Fruit fly (Drosophila melanogaster): ENCODE data around the gene mRpL2.

The mRpL2 gene

DNA sequence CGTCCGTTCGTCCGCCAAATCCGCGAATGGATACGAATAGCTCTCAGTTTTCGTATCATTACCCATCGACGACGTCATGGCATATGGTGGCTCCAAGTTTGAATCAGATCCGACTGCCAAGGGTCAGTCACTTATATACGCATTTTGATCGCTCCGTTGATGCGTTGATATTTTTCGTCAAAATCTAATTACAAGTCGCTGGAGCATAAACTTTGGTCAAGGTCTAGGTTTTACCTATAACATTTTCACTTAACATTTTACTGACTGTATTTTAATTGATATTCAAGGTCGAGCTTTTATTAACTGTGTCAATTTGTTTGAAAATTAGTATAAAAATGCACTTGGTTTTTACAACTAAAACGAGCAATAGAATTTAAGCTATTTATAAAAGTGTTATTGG, 19.0 kb upstream of the mRpL2 start, which contains the start of gene Elo68beta:
Gene Elo68beta (minus strand): TSS at position 101 of the 400 bp plus-strand sequence.
- TF ChIP-seq CG8478 (optimal IDR thresholded peaks at IDR 0.05) (no peak), CTCF (optimal IDR thresholded peaks at IDR 0.05) (no peak)

DNA sequence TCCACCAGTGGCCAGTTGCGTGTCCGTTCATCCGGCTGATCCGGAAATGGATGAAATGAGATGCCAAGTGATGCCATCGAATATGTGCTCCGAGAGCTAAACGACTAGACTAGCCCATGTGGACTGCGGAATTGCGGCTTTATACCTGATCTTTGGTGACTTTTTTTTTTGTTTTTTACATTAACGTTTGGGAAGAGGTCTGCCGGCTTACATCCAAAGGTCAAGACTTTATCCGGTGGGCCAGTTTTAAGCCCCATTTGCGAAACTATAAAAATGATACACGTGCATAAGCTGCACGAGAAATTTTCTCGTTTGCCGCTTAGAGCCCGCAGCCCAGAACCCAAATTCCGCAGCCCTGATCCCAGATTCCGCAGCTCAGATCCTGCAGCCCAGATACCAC, 17.7 kb upstream of the mRpL2 start, which contains the start of gene Elo68alpha:
Gene Elo68alpha (minus strand): TSS at position 101 of the 400 bp plus-strand sequence.
- TF ChIP-seq CTCF (optimal IDR thresholded peaks at IDR 0.05) = no peak
- TF ChIP-seq CG8478 (optimal IDR thresholded peaks at IDR 0.05) = no peak

DNA sequence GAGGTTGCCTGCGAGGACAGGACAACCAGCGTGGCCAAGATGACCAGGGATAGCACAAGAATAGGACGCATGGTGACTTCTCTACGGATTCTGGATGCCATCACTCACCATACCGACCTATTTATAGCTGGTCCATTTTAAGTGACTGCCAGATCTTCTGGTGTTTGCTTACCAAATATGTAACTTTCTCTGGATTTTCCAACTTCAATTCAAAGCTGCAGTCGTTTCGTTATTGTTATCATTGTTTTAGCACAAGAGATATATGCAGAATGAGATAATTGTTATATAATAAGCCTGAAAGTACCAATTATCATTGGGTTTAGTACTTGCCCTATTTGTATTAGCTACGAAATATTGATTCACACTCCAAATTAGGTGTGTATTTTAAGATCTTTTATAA, 16.9 kb upstream of the mRpL2 start, which contains the start of gene CG32071:
Gene CG32071 (minus strand): TSS at position 101 of the 400 bp plus-strand sequence.
- TF ChIP-seq CG8478 (optimal IDR thresholded peaks at IDR 0.05) (no peak), CTCF (optimal IDR thresholded peaks at IDR 0.05) (no peak)

DNA sequence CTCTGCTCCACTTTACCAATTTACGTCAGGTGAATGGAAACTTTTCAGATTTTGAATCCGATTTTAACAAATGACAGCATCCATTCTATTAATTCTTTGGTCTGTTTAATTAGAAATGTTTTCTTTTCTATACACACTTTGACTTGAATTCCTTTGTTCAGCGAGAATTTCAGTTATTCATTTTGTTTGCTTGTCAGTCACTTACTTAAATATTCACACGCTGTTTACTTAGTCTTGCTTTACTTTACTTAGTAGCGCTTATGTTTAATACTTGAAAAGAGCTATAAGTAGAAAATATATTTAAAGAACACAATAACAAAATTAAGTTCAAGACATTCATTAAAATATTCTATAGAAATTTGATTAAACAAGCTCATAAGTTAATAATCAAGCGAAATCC, 13.2 kb upstream of the mRpL2 start, which contains the start of gene CG32073:
Gene CG32073 (minus strand): TSS at position 151 of the 400 bp plus-strand sequence.
- TF ChIP-seq CG8478 (optimal IDR thresholded peaks at IDR 0.05) = no peak
- no peak for TF ChIP-seq CTCF (optimal IDR thresholded peaks at IDR 0.05)

DNA sequence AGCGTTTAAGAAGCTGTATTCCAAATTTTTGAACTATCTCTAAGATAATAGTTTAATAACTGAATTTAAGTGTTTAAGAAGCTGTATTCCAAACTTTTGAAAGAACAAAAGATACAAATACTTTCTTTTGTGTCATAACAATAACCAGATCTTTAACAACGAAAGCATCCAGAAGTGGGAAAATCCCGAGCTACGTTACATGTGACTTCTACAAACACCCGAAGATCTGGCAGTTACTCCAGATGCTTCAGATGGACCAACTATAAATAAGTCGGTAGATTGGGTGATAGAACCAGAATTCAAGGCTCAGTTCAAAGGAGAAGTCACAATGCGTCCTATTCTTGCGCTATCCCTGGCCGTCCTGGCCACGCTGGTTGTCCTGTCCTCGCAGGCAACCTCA, 12.7 kb upstream of the mRpL2 start, which contains the start of gene CG12522:
Gene CG12522 (plus strand): TSS at position 301 of the 400 bp plus-strand sequence.
- TF ChIP-seq CTCF (optimal IDR thresholded peaks at IDR 0.05) = no peak
- TF ChIP-seq CG8478 (optimal IDR thresholded peaks at IDR 0.05) = no peak

DNA sequence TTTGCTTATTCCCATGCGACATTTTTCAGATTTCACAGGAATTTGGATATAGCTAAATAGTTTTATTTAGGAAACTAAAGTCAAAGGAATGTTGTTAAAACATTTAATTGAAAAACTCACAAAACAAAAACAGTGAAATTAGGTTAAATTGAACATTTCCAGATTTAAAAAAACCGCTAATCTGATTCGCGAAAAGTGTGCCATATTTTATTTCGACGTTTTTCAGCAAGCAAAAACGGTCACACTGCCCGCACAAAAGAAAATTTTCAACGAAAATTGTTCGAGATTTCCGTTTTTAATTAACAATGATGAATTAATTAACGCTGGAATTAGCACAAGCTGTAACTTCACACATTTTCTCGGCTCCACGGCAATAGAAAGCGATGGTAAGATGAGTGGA, 11.2 kb upstream of the mRpL2 start, which contains the start of the genes CG34012 and emei:
Gene CG34012 (minus strand): TSS at position 52 of the 400 bp plus-strand sequence.
Gene emei (plus strand): TSS at position 237 of the 400 bp plus-strand sequence.
- no peak for TF ChIP-seq CTCF (optimal IDR thresholded peaks at IDR 0.05)
- TF ChIP-seq CG8478 (optimal IDR thresholded peaks at IDR 0.05) = no peak

DNA sequence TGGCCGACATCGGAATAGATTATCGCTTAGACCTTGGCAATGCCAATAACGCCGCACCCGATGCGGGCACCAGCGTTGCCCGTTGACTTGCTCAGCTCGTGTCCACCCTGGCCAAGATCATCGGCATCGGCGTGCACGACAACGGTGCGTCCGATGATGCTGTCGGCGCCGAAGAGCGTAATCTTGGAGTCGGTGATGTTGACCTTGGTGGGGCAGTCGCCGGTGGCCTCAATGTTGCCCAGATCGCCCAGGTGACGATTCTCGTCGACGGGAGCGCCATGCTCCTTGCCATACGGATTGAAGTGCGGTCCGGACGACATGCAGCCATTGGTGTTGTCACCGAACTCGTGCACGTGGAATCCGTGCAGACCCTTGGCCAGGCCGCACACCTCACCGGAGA, 8.2 kb upstream of the mRpL2 start:
- no peak for TF ChIP-seq CG8478 (optimal IDR thresholded peaks at IDR 0.05)
- no peak for TF ChIP-seq CTCF (optimal IDR thresholded peaks at IDR 0.05)

DNA sequence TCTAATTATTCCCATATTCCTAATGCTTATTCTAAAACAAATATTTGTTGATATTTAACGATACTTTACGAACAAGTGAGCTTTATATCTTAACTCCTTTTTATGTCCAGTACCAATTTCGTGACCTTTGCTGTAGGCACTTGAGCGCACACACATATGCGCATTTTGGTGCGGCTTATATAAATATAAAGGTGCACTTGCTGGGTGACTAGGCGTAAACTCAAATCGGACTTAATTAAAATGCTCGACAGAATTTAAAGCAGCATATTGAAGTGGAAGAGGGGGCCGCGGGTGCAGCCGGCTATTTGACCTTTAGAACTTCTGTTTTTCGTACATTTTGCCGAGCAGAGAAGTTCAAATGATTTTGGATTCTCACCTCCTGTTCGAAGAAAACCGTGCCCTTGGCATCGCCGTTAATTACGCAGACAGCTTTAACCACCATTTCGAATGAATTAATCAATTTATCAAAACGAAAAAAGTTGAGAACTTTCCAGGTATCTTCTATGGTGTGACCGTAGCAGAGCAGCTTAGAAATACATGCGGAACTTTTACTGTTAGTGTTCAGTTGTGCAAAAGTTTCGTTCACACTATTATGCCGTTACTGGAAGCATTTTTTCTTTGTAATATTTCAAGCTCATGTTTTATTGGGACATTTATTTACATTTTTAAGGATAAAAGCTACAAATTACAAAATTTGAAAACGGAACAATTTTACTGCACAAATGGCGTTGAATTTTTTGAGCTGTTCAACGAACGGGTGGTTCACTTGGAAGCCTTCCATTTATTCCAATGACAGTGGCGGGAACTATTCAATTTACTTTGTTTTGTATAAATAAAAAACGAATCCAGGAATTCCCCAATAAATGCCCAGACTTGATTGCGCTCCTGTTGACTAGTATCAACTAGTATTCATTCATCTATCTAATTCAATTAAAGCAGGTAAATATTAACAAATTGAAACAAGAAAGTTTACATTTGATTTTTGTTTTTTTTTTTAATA, 7.1 kb upstream of the mRpL2 start, which contains the start of gene Sod1:
Gene Sod1 (minus strand): TSS at position 543 of the 1,000 bp plus-strand sequence.
- no peak for TF ChIP-seq CTCF (optimal IDR thresholded peaks at IDR 0.05)
- no peak for TF ChIP-seq CG8478 (optimal IDR thresholded peaks at IDR 0.05)

DNA sequence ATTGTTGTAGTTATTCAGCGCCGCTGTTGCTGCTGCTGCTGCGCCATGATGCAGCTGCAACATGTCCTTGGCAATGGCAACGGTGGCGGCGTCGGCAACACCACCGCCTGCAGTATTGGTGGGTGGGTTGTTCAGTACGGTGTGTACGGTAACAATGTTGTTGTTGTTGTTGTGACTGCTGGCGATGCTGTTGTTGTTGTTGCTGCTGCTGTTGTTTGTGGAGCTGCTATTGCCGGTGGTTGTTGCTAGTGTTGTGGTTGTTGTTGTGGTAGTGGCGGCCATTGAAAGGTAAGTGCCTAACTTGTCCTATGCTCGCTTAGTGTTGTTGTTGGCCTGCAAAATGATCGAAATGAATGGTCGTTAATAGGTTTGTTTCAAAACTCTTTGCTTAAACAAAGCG, 2.9 kb upstream of the mRpL2 start:
- TF ChIP-seq CTCF (optimal IDR thresholded peaks at IDR 0.05) = no peak
- no peak for TF ChIP-seq CG8478 (optimal IDR thresholded peaks at IDR 0.05)

DNA sequence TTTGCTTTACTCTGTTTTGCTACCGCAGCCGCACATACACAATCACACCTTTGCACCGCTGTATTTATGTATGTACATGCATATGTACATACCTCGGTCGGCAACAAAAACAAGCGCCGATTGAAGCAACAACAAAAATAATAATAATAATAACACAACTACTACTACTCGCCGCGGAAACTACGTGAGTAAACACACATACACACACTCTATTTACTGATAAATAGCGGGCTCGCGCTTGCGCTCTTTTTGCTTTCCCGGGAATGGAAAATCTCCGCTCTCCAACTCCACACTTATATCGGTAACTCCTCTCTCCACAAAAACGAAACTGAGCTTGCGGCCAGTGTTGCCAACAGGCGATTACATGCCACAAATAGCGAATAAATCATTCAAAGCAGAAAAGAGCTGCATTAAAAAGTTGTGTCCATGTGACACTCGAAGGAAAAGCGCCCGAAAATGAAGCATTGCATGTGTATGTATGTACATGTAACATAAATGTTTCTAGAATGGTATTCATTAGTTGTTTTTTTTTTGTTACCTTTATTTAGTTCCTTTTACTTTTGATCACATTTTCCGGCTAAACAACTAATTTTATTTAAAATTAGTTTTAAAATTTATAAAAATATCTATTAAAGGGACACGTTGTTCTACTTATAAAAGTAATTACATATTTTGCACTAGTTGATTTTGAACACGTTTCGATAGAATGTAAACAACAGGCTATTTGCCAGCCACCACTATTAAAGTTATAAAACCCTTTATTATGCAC, 1.8 kb upstream of the mRpL2 start:
- TF ChIP-seq CTCF (optimal IDR thresholded peaks at IDR 0.05) (no peak), CG8478 (optimal IDR thresholded peaks at IDR 0.05) (no peak)

DNA sequence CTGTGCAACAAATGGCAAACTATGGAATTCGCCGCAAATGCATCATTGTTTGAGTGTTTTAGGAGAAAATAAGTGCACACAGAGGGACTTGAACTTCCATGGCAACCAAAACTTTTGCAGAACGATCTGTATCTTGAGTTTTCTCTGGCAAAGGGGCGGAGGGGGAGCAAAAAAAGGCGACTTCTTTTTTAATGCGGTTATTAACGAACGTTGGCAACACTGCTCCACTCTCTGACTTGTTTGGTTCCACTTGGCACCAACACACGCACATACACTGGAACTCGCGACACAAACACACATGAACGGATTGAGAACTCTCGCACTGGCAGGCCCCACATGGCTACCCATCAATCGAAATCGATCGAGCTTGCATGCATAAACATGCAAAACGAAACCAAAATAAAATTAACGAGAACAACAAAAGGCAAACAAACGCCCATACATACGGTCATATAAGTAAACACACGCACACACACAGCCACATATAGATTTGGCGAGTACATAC, 1.2 kb upstream of the mRpL2 start:
- TF ChIP-seq CTCF (optimal IDR thresholded peaks at IDR 0.05) (no peak), CG8478 (optimal IDR thresholded peaks at IDR 0.05) (no peak)

DNA sequence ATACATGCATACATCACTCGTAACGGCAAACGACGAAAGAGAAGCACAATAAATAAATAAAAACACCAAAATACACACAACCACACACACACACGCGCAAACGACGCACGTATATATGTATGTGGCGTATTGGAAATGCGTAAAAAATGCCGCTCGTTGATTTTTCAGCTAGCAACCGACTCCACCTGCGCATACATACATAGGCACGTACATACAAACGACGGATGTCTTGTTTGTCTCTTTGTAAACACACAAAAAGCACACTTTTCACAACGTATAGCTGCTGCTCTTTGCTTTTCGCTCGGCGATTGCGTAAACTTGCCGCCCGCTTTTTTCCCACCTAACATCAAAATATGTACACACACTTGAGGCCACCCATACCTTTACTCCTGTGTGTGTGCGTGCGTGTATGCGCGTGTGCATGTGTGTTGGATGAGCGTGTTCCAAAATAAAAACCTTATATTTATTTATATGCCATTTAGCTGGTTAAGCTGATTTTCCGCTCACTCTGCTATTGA, 687 bp upstream of the mRpL2 start:
- no peak for TF ChIP-seq CG8478 (optimal IDR thresholded peaks at IDR 0.05)

DNA sequence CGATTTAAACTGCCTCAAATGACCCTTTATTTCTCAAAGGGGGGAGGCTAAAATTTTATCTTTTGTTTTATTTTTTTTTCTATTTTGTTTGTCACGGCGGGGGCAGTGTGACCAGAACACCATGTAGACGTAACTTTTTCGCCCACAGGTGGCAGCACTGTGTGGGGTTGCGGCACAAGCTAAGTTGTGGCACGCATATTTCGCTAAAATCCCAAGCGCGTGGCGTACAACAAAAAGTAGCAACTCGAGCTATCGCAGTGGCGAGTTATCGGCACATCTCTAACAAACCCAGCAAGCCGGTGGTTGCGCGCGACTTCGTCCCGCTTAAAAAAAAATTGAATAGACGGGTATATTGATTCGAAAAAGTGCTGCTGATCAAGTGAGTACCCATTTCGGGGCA, 2.4 kb downstream of the mRpL2 start, which contains the start of the genes Ufd1 and NaPi-III:
Gene Ufd1 (minus strand): TSS at position 129 of the 400 bp plus-strand sequence.
Gene NaPi-III (plus strand): TSS at position 261 of the 400 bp plus-strand sequence.
- TF ChIP-seq CTCF (optimal IDR thresholded peaks at IDR 0.05) = peak; percentile 96
- TF ChIP-seq CG8478 (optimal IDR thresholded peaks at IDR 0.05) = no peak

DNA sequence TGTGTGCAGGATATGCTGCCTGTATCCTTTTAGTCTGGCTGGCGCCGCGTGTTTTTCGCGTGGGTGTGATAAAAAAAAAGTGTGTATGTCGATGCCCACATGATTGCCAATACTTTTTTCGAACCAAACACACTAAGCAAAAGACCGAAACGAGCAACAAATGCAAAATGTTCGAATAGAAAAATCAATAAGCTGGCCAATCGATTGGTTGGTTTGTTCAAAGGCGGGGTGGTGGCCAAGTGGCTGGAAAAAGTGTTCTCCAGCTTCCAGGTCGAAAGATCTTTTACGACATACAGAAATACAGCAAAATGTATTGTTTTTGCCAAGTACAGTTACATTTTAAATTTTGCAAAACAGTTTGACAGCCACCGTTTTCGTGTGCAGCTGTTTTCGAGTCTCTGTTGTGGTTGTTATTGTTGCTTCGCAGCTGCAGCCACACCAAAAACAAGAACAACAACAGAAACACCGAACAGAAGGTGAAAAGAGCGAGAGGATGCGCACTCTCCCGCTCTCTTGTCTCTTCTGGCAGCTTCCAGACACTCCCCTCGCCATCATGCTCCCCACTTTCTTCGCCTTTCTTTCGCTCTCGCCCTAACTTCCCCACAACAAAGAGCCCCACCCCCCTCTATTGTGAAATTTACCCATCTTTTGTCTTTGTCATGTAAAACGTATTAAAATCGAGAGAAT, 3.1 kb downstream of the mRpL2 start:
- TF ChIP-seq CG8478 (optimal IDR thresholded peaks at IDR 0.05) = no peak
- TF ChIP-seq CTCF (optimal IDR thresholded peaks at IDR 0.05) = no peak
